Fruit fly (Drosophila melanogaster) whole organism, embryonic: ENCODE data around the gene CG6766.

Source experiments
- ATbp ChIP-seq: fragments of 200-800 bp; sonication (Bioruptor generic); optimal IDR thresholded peaks from 2 replicates; lab custom pipeline; 2017; ENCODE audit warnings: missing biosample characterization, mild to moderate bottlenecking, missing genetic modification characterization, missing genetic modification reagents
- CG10267 ChIP-seq: fragments of 200-800 bp; sonication (Bioruptor generic); optimal IDR thresholded peaks from 2 replicates; lab custom pipeline; 2018; ENCODE audit warnings: missing biosample characterization, mild to moderate bottlenecking, missing genetic modification characterization, moderate library complexity
- CG10462 ChIP-seq: fragments of 200-800 bp; sonication (Bioruptor generic); optimal IDR thresholded peaks from 2 replicates; lab custom pipeline; 2016; ENCODE audit warnings: missing biosample characterization, missing genetic modification characterization
- CG10979 ChIP-seq: fragments of 200-800 bp; sonication (Bioruptor generic); optimal IDR thresholded peaks from 2 replicates; lab custom pipeline; 2018; ENCODE audit warnings: missing biosample characterization, mild to moderate bottlenecking, missing genetic modification characterization, moderate library complexity
- CG12071 ChIP-seq: fragments of 200-800 bp; sonication (Bioruptor generic); optimal IDR thresholded peaks from 3 replicates; lab custom pipeline; 2018; ENCODE audit warnings: missing biosample characterization, mild to moderate bottlenecking, missing genetic modification characterization
- CG13296 ChIP-seq: fragments of 200-800 bp; sonication (Bioruptor generic); optimal IDR thresholded peaks from 3 replicates; lab custom pipeline; 2018; ENCODE audit warnings: missing biosample characterization, mild to moderate bottlenecking, missing genetic modification characterization
- CG13424 ChIP-seq: fragments of 200-800 bp; sonication (Bioruptor generic); optimal IDR thresholded peaks from 2 replicates; lab custom pipeline; 2019; ENCODE audit warnings: missing biosample characterization, mild to moderate bottlenecking, missing genetic modification characterization, moderate library complexity
- CG13775 ChIP-seq: fragments of 200-800 bp; sonication (Bioruptor generic); optimal IDR thresholded peaks from 3 replicates; lab custom pipeline; 2017; ENCODE audit warnings: missing biosample characterization, mild to moderate bottlenecking, missing genetic modification characterization
- CG13894 ChIP-seq: fragments of 200-800 bp; sonication (Bioruptor generic); optimal IDR thresholded peaks from 3 replicates; lab custom pipeline; 2018; ENCODE audit warnings: missing biosample characterization, mild to moderate bottlenecking, missing genetic modification characterization, moderate library complexity
- CG14965 ChIP-seq: fragments of 200-800 bp; sonication (Bioruptor generic); optimal IDR thresholded peaks from 2 replicates; lab custom pipeline; 2016; ENCODE audit warnings: missing biosample characterization, missing genetic modification characterization, borderline replicate concordance
- CG15269 ChIP-seq: fragments of 200-800 bp; sonication (Bioruptor generic); optimal IDR thresholded peaks from 2 replicates; lab custom pipeline; 2018; ENCODE audit warnings: missing biosample characterization, mild to moderate bottlenecking, missing genetic modification characterization, moderate library complexity
- CG17568 ChIP-seq: fragments of 200-800 bp; sonication (Bioruptor generic); optimal IDR thresholded peaks from 2 replicates; lab custom pipeline; 2018; ENCODE audit warnings: missing biosample characterization, mild to moderate bottlenecking, missing genetic modification characterization, moderate library complexity
- CG17612 ChIP-seq: fragments of 200-800 bp; sonication (Bioruptor generic); IDR thresholded peaks from 2 replicates; pipeline ENCODE4 v1.3.6; 2022; ENCODE audit warnings: missing biosample characterization, missing genetic modification characterization
- CG18476 ChIP-seq: fragments of 200-800 bp; sonication (Bioruptor generic); optimal IDR thresholded peaks from 2 replicates; lab custom pipeline; 2016; ENCODE audit warnings: missing biosample characterization, mild to moderate bottlenecking, missing genetic modification characterization
- CG31388 ChIP-seq: fragments of 200-800 bp; sonication (Bioruptor generic); optimal IDR thresholded peaks from 2 replicates; lab custom pipeline; 2016; ENCODE audit warnings: missing biosample characterization, missing genetic modification characterization
- CG32772 ChIP-seq: fragments of 200-800 bp; sonication (Bioruptor generic); IDR thresholded peaks from 2 replicates; pipeline ENCODE4 v1.3.6; 2022; ENCODE audit warnings: missing biosample characterization, missing genetic modification characterization
- CG3281 ChIP-seq: fragments of 200-800 bp; sonication (Bioruptor generic); optimal IDR thresholded peaks from 3 replicates; lab custom pipeline; 2017; ENCODE audit warnings: missing biosample characterization, mild to moderate bottlenecking, missing genetic modification characterization
- CG3838 ChIP-seq: fragments of 200-800 bp; sonication (Bioruptor generic); optimal IDR thresholded peaks from 3 replicates; lab custom pipeline; 2016; ENCODE audit warnings: missing biosample characterization, missing genetic modification characterization
- CG6854 ChIP-seq: fragments of 200-800 bp; sonication (Bioruptor generic); optimal IDR thresholded peaks from 3 replicates; lab custom pipeline; 2017; ENCODE audit warnings: missing biosample characterization, mild to moderate bottlenecking, missing genetic modification characterization
- CG7556 ChIP-seq: fragments of 200-800 bp; sonication (Bioruptor generic); optimal IDR thresholded peaks from 2 replicates; lab custom pipeline; 2017; ENCODE audit warnings: missing biosample characterization, mild to moderate bottlenecking, missing genetic modification characterization
- CG7963 ChIP-seq: fragments of 200-800 bp; sonication (Bioruptor generic); IDR thresholded peaks from 3 replicates; pipeline ENCODE4 v1.3.6; 2022; ENCODE audit warnings: missing biosample characterization, missing genetic modification characterization; ENCODE audit not compliant: partially characterized antibody
- D19B ChIP-seq: fragments of 200-800 bp; sonication (Bioruptor generic); optimal IDR thresholded peaks from 2 replicates; lab custom pipeline; 2017; ENCODE audit warnings: missing biosample characterization, mild to moderate bottlenecking, missing genetic modification characterization
- Elba2 ChIP-seq: fragments of 200-800 bp; sonication (Bioruptor generic); optimal IDR thresholded peaks from 3 replicates; lab custom pipeline; 2016; ENCODE audit warnings: missing biosample characterization, missing genetic modification characterization
- Fer1 ChIP-seq: fragments of 200-800 bp; sonication (Bioruptor generic); optimal IDR thresholded peaks from 2 replicates; lab custom pipeline; 2017; ENCODE audit warnings: missing biosample characterization, mild to moderate bottlenecking, missing genetic modification characterization
- Hey ChIP-seq: fragments of 200-800 bp; sonication (Bioruptor generic); optimal IDR thresholded peaks from 3 replicates; lab custom pipeline; 2018; ENCODE audit warnings: missing biosample characterization, mild to moderate bottlenecking, missing genetic modification characterization
- Med ChIP-seq: fragments of 200-800 bp; sonication (Bioruptor generic); peaks from one replicate; lab custom pipeline; 2016; ENCODE audit warnings: missing biosample characterization, missing genetic modification characterization, mild to moderate bottlenecking, inconsistent platforms, moderate library complexity
- Sox100B ChIP-seq: fragments of 200-800 bp; sonication (Bioruptor generic); optimal IDR thresholded peaks from 3 replicates; lab custom pipeline; 2018; ENCODE audit warnings: missing biosample characterization, mild to moderate bottlenecking, missing genetic modification characterization
- Sox102F ChIP-seq: fragments of 200-800 bp; sonication (Bioruptor generic); optimal IDR thresholded peaks from 2 replicates; lab custom pipeline; 2018; ENCODE audit warnings: missing biosample characterization, mild to moderate bottlenecking, missing genetic modification characterization, moderate library complexity
- Spps ChIP-seq: fragments of 200-800 bp; sonication (Bioruptor generic); optimal IDR thresholded peaks from 2 replicates; lab custom pipeline; 2018; ENCODE audit warnings: missing biosample characterization, mild to moderate bottlenecking, missing genetic modification characterization
- Trl ChIP-seq, 3 experiments: fragments of >200 bp in 2 of 3; fragments of 200-800 bp in 1 of 3; sonication (Bioruptor generic) in 1 of 3; optimal IDR thresholded peaks; 2 replicates in 1 of 3; 3 replicates in 2 of 3; lab custom pipeline; 2016 to 2017; ENCODE audit warnings: missing biosample characterization in 1 of 3, missing genetic modification characterization in 1 of 3
- ac ChIP-seq: fragments of 200-800 bp; sonication (Bioruptor generic); optimal IDR thresholded peaks from 3 replicates; lab custom pipeline; 2017; ENCODE audit warnings: missing biosample characterization, mild to moderate bottlenecking, missing genetic modification characterization
- fd96Cb ChIP-seq: fragments of 200-800 bp; sonication (Bioruptor generic); optimal IDR thresholded peaks from 2 replicates; lab custom pipeline; 2018; ENCODE audit warnings: missing biosample characterization, mild to moderate bottlenecking, missing genetic modification characterization, moderate library complexity
- ham ChIP-seq: fragments of 200-800 bp; sonication (Bioruptor generic); IDR thresholded peaks from 2 replicates; pipeline ENCODE4 v1.3.6; 2022; ENCODE audit warnings: missing biosample characterization, missing genetic modification characterization
- inv ChIP-seq: fragments of 200-800 bp; sonication (Bioruptor generic); IDR thresholded peaks from 2 replicates; pipeline ENCODE4 v1.3.6; 2022; ENCODE audit warnings: missing biosample characterization, missing genetic modification characterization; ENCODE audit not compliant: partially characterized antibody
- jing ChIP-seq: fragments of 200-800 bp; sonication (Bioruptor generic); optimal IDR thresholded peaks from 2 replicates; lab custom pipeline; 2018; ENCODE audit warnings: missing biosample characterization, mild to moderate bottlenecking, missing genetic modification characterization
- kni ChIP-seq: fragments of 200-800 bp; sonication (Bioruptor generic); optimal IDR thresholded peaks from 3 replicates; lab custom pipeline; 2017; ENCODE audit warnings: mild to moderate bottlenecking, missing biosample characterization, missing genetic modification reagents, missing genetic modification characterization
- lab ChIP-seq: fragments of 200-800 bp; sonication (Bioruptor generic); optimal IDR thresholded peaks from 3 replicates; lab custom pipeline; 2017; ENCODE audit warnings: missing biosample characterization, missing genetic modification characterization, mild to moderate bottlenecking, moderate library complexity, missing genetic modification reagents
- maf-S ChIP-seq: fragments of 200-800 bp; sonication (Bioruptor generic); optimal IDR thresholded peaks from 2 replicates; lab custom pipeline; 2016; ENCODE audit warnings: missing biosample characterization, missing genetic modification characterization
- mirr ChIP-seq: fragments of 200-800 bp; sonication (Bioruptor generic); optimal IDR thresholded peaks from 3 replicates; lab custom pipeline; 2018; ENCODE audit warnings: missing biosample characterization, mild to moderate bottlenecking, missing genetic modification characterization
- nerfin-1 ChIP-seq: fragments of 200-800 bp; sonication (Bioruptor generic); optimal IDR thresholded peaks from 3 replicates; lab custom pipeline; 2019; ENCODE audit warnings: missing biosample characterization, mild to moderate bottlenecking, missing genetic modification characterization, moderate library complexity
- p53 ChIP-seq: fragments of 200-800 bp; sonication (Bioruptor generic); optimal IDR thresholded peaks from 2 replicates; lab custom pipeline; 2016; ENCODE audit warnings: missing biosample characterization, missing genetic modification characterization
- pb ChIP-seq: fragments of 200-800 bp; sonication (Bioruptor generic); optimal IDR thresholded peaks from 3 replicates; lab custom pipeline; 2016; ENCODE audit warnings: missing biosample characterization, missing genetic modification characterization
- peb ChIP-seq: fragments of 200-800 bp; sonication (Bioruptor generic); IDR thresholded peaks from 2 replicates; pipeline ENCODE4 v1.3.6; 2022; ENCODE audit warnings: missing biosample characterization, missing genetic modification characterization
- pho ChIP-seq: fragments of 200-800 bp; sonication (Bioruptor generic); optimal IDR thresholded peaks from 2 replicates; lab custom pipeline; 2016; ENCODE audit warnings: missing biosample characterization, missing genetic modification characterization
- slp2 ChIP-seq: fragments of 200-800 bp; sonication (Bioruptor generic); optimal IDR thresholded peaks from 2 replicates; lab custom pipeline; 2016; ENCODE audit warnings: missing biosample characterization, missing genetic modification characterization
- sqz ChIP-seq: fragments of 200-800 bp; sonication (Bioruptor generic); optimal IDR thresholded peaks from 3 replicates; lab custom pipeline; 2018; ENCODE audit warnings: missing biosample characterization, mild to moderate bottlenecking, missing genetic modification characterization
- ttk ChIP-seq: fragments of 200-800 bp; sonication (Bioruptor generic); IDR thresholded peaks from 2 replicates; pipeline ENCODE4 v2.1.2; 2022; ENCODE audit warnings: missing biosample characterization, missing genetic modification characterization
- twi ChIP-seq: fragments of 200-800 bp; optimal IDR thresholded peaks from 2 replicates; lab custom pipeline; 2019; ENCODE audit warnings: missing biosample characterization, mild to moderate bottlenecking, missing genetic modification characterization, moderate library complexity

Gene CG6766

dm6 chr2L:12002922-12003791, 37.3 kb downstream of the CG6766 start (continued):
- TF ChIP-seq Trl (optimal IDR thresholded peaks at IDR 0.05; lab: Kevin White, UChicago): no peak
- peak; percentile 42 for TF ChIP-seq Trl (GFP tag; optimal IDR thresholded peaks at IDR 0.05; lab: Kevin White, UChicago)
- TF ChIP-seq CG17568 (GFP tag; lab: Kevin White, UChicago): peak; percentile 60
- TF ChIP-seq maf-S (GFP tag; lab: Kevin White, UChicago): no peak
- no peak for TF ChIP-seq CG17612 (GFP tag; lab: Robert Waterston, UW)
- TF ChIP-seq CG15269 (tag; lab: Kevin White, UChicago): peak; percentile 66
- no peak for TF ChIP-seq Spps (tag; lab: Kevin White, UChicago)
- TF ChIP-seq CG13894 (tag; lab: Kevin White, UChicago): peak; percentile 60
- TF ChIP-seq twi: no peak
- peak; percentile 24 for TF ChIP-seq Sox100B
- TF ChIP-seq D19B (GFP tag; lab: Kevin White, UChicago): peak; percentile 10
- TF ChIP-seq mirr (GFP tag; lab: Kevin White, UChicago): peak; percentile 82
- TF ChIP-seq pho (GFP tag; lab: Kevin White, UChicago): peak; percentile 41
- TF ChIP-seq sqz: peak; percentile 30
- TF ChIP-seq inv: no peak
- peak; percentile 14 for TF ChIP-seq Sox102F (GFP tag; lab: Kevin White, UChicago)
- peak; percentile 18 for TF ChIP-seq fd96Cb
- TF ChIP-seq CG7963 (GFP tag; lab: Robert Waterston, UW): no peak
- no peak for TF ChIP-seq jing (GFP tag; lab: Kevin White, UChicago)
- peak; percentile 60 for TF ChIP-seq CG13424 (tag; lab: Kevin White, UChicago)
- peak; percentile 16 for TF ChIP-seq CG12071
- no peak for TF ChIP-seq slp2 (GFP tag; lab: Kevin White, UChicago)
- TF ChIP-seq CG10462: peak; percentile 4
- TF ChIP-seq Elba2: peak; percentile 16
- TF ChIP-seq ham (GFP tag; lab: Robert Waterston, UW): no peak
- no peak for TF ChIP-seq CG14965 (GFP tag; lab: Kevin White, UChicago)
- TF ChIP-seq kni (GFP tag; lab: Kevin White, UChicago): peak; percentile 99
- TF ChIP-seq CG7556 (GFP tag; lab: Kevin White, UChicago): peak; percentile 3
- peak; percentile 40 for TF ChIP-seq lab (GFP tag; lab: Kevin White, UChicago)
- TF ChIP-seq CG13775 (GFP tag; lab: Kevin White, UChicago): peak; percentile 21
- no peak for TF ChIP-seq CG3838 (GFP tag; lab: Kevin White, UChicago)
- no peak for TF ChIP-seq CG32772 (GFP tag; lab: Robert Waterston, UW)
- TF ChIP-seq Fer1 (GFP tag; lab: Kevin White, UChicago): peak; percentile 92
- peak; percentile 27 for TF ChIP-seq CG3281 (GFP tag; lab: Kevin White, UChicago)
- TF ChIP-seq Med: peak; percentile 90
- TF ChIP-seq nerfin-1 (tag; lab: Kevin White, UChicago): peak; percentile 83
- peak; percentile 99 for TF ChIP-seq Hey
- TF ChIP-seq CG10267 (tag; lab: Kevin White, UChicago): peak; percentile 17
- peak; percentile 11 for TF ChIP-seq CG6854 (GFP tag; lab: Kevin White, UChicago)
- TF ChIP-seq ATbp (GFP tag; lab: Kevin White, UChicago): peak; percentile 29
- TF ChIP-seq ac (GFP tag; lab: Kevin White, UChicago): peak; percentile 67
- TF ChIP-seq CG31388 (GFP tag; lab: Kevin White, UChicago): no peak
- TF ChIP-seq peb (GFP tag; lab: Robert Waterston, UW): no peak
- TF ChIP-seq CG18476 (GFP tag; lab: Kevin White, UChicago): no peak
- no peak for TF ChIP-seq ttk (GFP tag; lab: Robert Waterston, UW)
- TF ChIP-seq pb (GFP tag; lab: Kevin White, UChicago): no peak
- peak; percentile 39 for TF ChIP-seq CG13296 (GFP tag; lab: Kevin White, UChicago)
- TF ChIP-seq p53 (GFP tag; lab: Kevin White, UChicago): peak; percentile 68
- peak; percentile 21 for TF ChIP-seq CG10979 (tag; lab: Kevin White, UChicago)
